Fruit fly (Drosophila melanogaster) whole organism, embryonic: Measurements from ENCODE around the gene CG31717.

Source experiments
- Asciz ChIP-seq: fragments of 200-800 bp; sonication (Bioruptor generic); optimal IDR thresholded peaks from 2 replicates; lab custom pipeline; 2017; ENCODE audit warnings: missing biosample characterization, mild to moderate bottlenecking, missing genetic modification characterization, missing genetic modification reagents
- Awh ChIP-seq: fragments of 200-800 bp; sonication (Bioruptor generic); IDR thresholded peaks from 2 replicates; pipeline ENCODE4, ENCODE4 v1.3.6; 2022; ENCODE audit warnings: missing biosample characterization, missing genetic modification characterization
- Bdp1 ChIP-seq: fragments of 200-800 bp; sonication (Bioruptor generic); optimal IDR thresholded peaks from 3 replicates; lab custom pipeline; 2016; ENCODE audit warnings: missing biosample characterization, missing genetic modification characterization
- BtbVII ChIP-seq: fragments of 200-800 bp; sonication (Bioruptor generic); optimal IDR thresholded peaks from 3 replicates; lab custom pipeline; 2017; ENCODE audit warnings: missing biosample characterization, mild to moderate bottlenecking, missing genetic modification characterization
- CG10147 ChIP-seq: fragments of 200-800 bp; sonication (Bioruptor generic); optimal IDR thresholded peaks from 2 replicates; lab custom pipeline; 2019; ENCODE audit warnings: missing biosample characterization, mild to moderate bottlenecking, missing genetic modification characterization, moderate library complexity
- CG10321 ChIP-seq: fragments of 200-800 bp; sonication (Bioruptor generic); IDR thresholded peaks from 2 replicates; pipeline ENCODE4 v1.3.6; 2022; ENCODE audit warnings: missing biosample characterization, missing genetic modification characterization
- CG10543 ChIP-seq: fragments of 200-800 bp; sonication (Bioruptor generic); optimal IDR thresholded peaks from 3 replicates; lab custom pipeline; 2017; ENCODE audit warnings: missing biosample characterization, mild to moderate bottlenecking, missing genetic modification characterization, moderate library complexity
- CG12299 ChIP-seq: fragments of 200-800 bp; sonication (Bioruptor generic); optimal IDR thresholded peaks from 2 replicates; lab custom pipeline; 2018; ENCODE audit warnings: missing biosample characterization, mild to moderate bottlenecking, missing genetic modification characterization
- CG14965 ChIP-seq: fragments of 200-800 bp; sonication (Bioruptor generic); optimal IDR thresholded peaks from 2 replicates; lab custom pipeline; 2016; ENCODE audit warnings: missing biosample characterization, missing genetic modification characterization, borderline replicate concordance
- CG15601 ChIP-seq: fragments of 200-800 bp; sonication (Bioruptor generic); optimal IDR thresholded peaks from 3 replicates; lab custom pipeline; 2019; ENCODE audit warnings: missing biosample characterization, mild to moderate bottlenecking, missing genetic modification characterization, moderate library complexity
- CG16779 ChIP-seq: fragments of 200-800 bp; sonication (Bioruptor generic); IDR thresholded peaks from 2 replicates; pipeline ENCODE4 v1.3.6; 2022; ENCODE audit warnings: missing biosample characterization, missing genetic modification characterization
- CG2199 ChIP-seq: fragments of 200-800 bp; sonication (Bioruptor generic); IDR thresholded peaks from 3 replicates; pipeline ENCODE4 v1.3.6; 2022; ENCODE audit warnings: missing biosample characterization, missing genetic modification characterization
- CG2875 ChIP-seq: fragments of 200-800 bp; sonication (Bioruptor generic); optimal IDR thresholded peaks from 2 replicates; lab custom pipeline; 2017; ENCODE audit warnings: missing biosample characterization, mild to moderate bottlenecking, missing genetic modification characterization, missing genetic modification reagents
- CG31224 ChIP-seq: fragments of 200-800 bp; sonication (Bioruptor generic); IDR thresholded peaks from 2 replicates; pipeline ENCODE4 v1.3.6; 2022; ENCODE audit warnings: missing biosample characterization, missing genetic modification characterization
- CG33557 ChIP-seq: fragments of 200-800 bp; sonication (Bioruptor generic); optimal IDR thresholded peaks from 2 replicates; lab custom pipeline; 2019; ENCODE audit warnings: missing biosample characterization, mild to moderate bottlenecking, missing genetic modification characterization, moderate library complexity
- CG3726 ChIP-seq: fragments of 200-800 bp; sonication (Bioruptor generic); IDR thresholded peaks from 3 replicates; pipeline ENCODE4, ENCODE4 v1.3.6; 2022; ENCODE audit warnings: missing biosample characterization, missing genetic modification characterization
- CG4820 ChIP-seq: fragments of 200-800 bp; sonication (Bioruptor generic); optimal IDR thresholded peaks from 3 replicates; lab custom pipeline; 2016; ENCODE audit warnings: missing biosample characterization, missing genetic modification characterization
- CG7271 ChIP-seq: fragments of 200-800 bp; sonication (Bioruptor generic); optimal IDR thresholded peaks from 2 replicates; lab custom pipeline; 2018; ENCODE audit warnings: missing biosample characterization, mild to moderate bottlenecking, missing genetic modification characterization, moderate library complexity
- CG7839 ChIP-seq: fragments of 200-800 bp; sonication (Bioruptor generic); optimal IDR thresholded peaks from 3 replicates; lab custom pipeline; 2018; ENCODE audit warnings: missing biosample characterization, mild to moderate bottlenecking, missing genetic modification characterization, moderate library complexity
- CG8290 ChIP-seq, 3 experiments: fragments of 200-800 bp; sonication (Bioruptor generic); optimal IDR thresholded peaks; 2 replicates each; lab custom pipeline; 2016 to 2019; ENCODE audit warnings: missing biosample characterization in 3 of 3, missing genetic modification characterization in 3 of 3, mild to moderate bottlenecking in 2 of 3, moderate library complexity in 1 of 3
- CG8765 ChIP-seq: fragments of 200-800 bp; sonication (Bioruptor generic); IDR thresholded peaks from 2 replicates; pipeline ENCODE4 v1.3.6; 2022; ENCODE audit warnings: missing biosample characterization, missing genetic modification characterization
- CG9437 ChIP-seq: fragments of 200-800 bp; sonication (Bioruptor generic); optimal IDR thresholded peaks from 2 replicates; lab custom pipeline; 2018; ENCODE audit warnings: missing biosample characterization, mild to moderate bottlenecking, missing genetic modification characterization
- CG9797 ChIP-seq: fragments of 200-800 bp; sonication (Bioruptor generic); optimal IDR thresholded peaks from 3 replicates; lab custom pipeline; 2018; ENCODE audit warnings: missing biosample characterization, mild to moderate bottlenecking, missing genetic modification characterization
- Camta ChIP-seq: fragments of 200-800 bp; sonication (Bioruptor generic); optimal IDR thresholded peaks from 2 replicates; lab custom pipeline; 2016; ENCODE audit warnings: missing biosample characterization, missing genetic modification characterization
- CkIIα-i1 ChIP-seq: fragments of 200-800 bp; sonication (Bioruptor generic); IDR thresholded peaks from 2 replicates; pipeline ENCODE4 v1.3.6; 2022; ENCODE audit warnings: missing biosample characterization, missing genetic modification characterization
- Dbx ChIP-seq: fragments of 200-800 bp; sonication (Bioruptor generic); IDR thresholded peaks from 3 replicates; pipeline ENCODE4 v1.3.6; 2022; ENCODE audit warnings: missing biosample characterization, missing genetic modification characterization
- Dip2 ChIP-seq: fragments of 200-800 bp; sonication (Bioruptor generic); IDR thresholded peaks from 2 replicates; pipeline ENCODE4 v1.3.6; 2022; ENCODE audit warnings: missing biosample characterization, missing genetic modification characterization
- Doc3 ChIP-seq: fragments of 200-800 bp; sonication (Bioruptor generic); IDR thresholded peaks from 3 replicates; pipeline ENCODE4 v1.3.6; 2022; ENCODE audit warnings: missing biosample characterization, missing genetic modification characterization; ENCODE audit not compliant: partially characterized antibody
- Ets65A ChIP-seq: fragments of 200-800 bp; sonication (Bioruptor generic); peaks from one replicate; lab custom pipeline; 2016; ENCODE audit warnings: missing biosample characterization, missing genetic modification characterization
- Gsc ChIP-seq: fragments of 200-800 bp; sonication (Bioruptor generic); IDR thresholded peaks from 2 replicates; pipeline ENCODE4 v1.3.6; 2022; ENCODE audit warnings: missing biosample characterization, missing genetic modification characterization
- Hr39 ChIP-seq: fragments of >200 bp; optimal IDR thresholded peaks from 2 replicates; lab custom pipeline; 2017
- Lpt ChIP-seq: fragments of >200 bp; optimal IDR thresholded peaks from 2 replicates; lab custom pipeline; 2018; ENCODE audit warnings: missing biosample characterization, missing genetic modification characterization
- Meics ChIP-seq: fragments of 200-800 bp; sonication (Bioruptor generic); optimal IDR thresholded peaks from 2 replicates; lab custom pipeline; 2017; ENCODE audit warnings: missing biosample characterization, mild to moderate bottlenecking, missing genetic modification characterization
- Opbp ChIP-seq: fragments of 200-800 bp; sonication (Bioruptor generic); IDR thresholded peaks from 3 replicates; pipeline ENCODE4 v1.3.6; 2022; ENCODE audit warnings: missing biosample characterization, missing genetic modification characterization; ENCODE audit not compliant: partially characterized antibody
- Optix ChIP-seq: fragments of 200-800 bp; sonication (Bioruptor generic); IDR thresholded peaks from 3 replicates; pipeline ENCODE4 v1.3.6; 2022; ENCODE audit warnings: missing biosample characterization, missing genetic modification characterization
- PHDP ChIP-seq: fragments of 200-800 bp; sonication (Bioruptor generic); optimal IDR thresholded peaks from 3 replicates; lab custom pipeline; 2018; ENCODE audit warnings: missing biosample characterization, mild to moderate bottlenecking, missing genetic modification characterization, moderate library complexity
- Ssrp ChIP-seq: fragments of 200-800 bp; sonication (Bioruptor generic); optimal IDR thresholded peaks from 2 replicates; lab custom pipeline; 2018; ENCODE audit warnings: missing biosample characterization, mild to moderate bottlenecking, missing genetic modification characterization, moderate library complexity
- Taf1 ChIP-seq: fragments of 200-800 bp; sonication (Bioruptor generic); IDR thresholded peaks from 2 replicates; pipeline ENCODE4 v1.3.6; 2022; ENCODE audit warnings: missing biosample characterization, missing genetic modification characterization
- Xrp1 ChIP-seq: fragments of 200-800 bp; sonication (Bioruptor generic); IDR thresholded peaks from 2 replicates; pipeline ENCODE4 v1.3.6; 2022; ENCODE audit warnings: missing biosample characterization, missing genetic modification characterization
- amos ChIP-seq: fragments of 200-800 bp; sonication (Bioruptor generic); IDR thresholded peaks from 2 replicates; pipeline ENCODE4 v1.3.6; 2022; ENCODE audit warnings: missing biosample characterization, missing genetic modification characterization; ENCODE audit not compliant: partially characterized antibody
- ap ChIP-seq: fragments of 200-800 bp; sonication (Bioruptor generic); IDR thresholded peaks from 2 replicates; pipeline ENCODE4 v1.3.6; 2022; ENCODE audit warnings: missing biosample characterization, missing genetic modification characterization
- bigmax ChIP-seq: fragments of 200-800 bp; sonication (Bioruptor generic); optimal IDR thresholded peaks from 2 replicates; lab custom pipeline; 2018; ENCODE audit warnings: missing biosample characterization, mild to moderate bottlenecking, missing genetic modification characterization
- esg ChIP-seq: fragments of 200-800 bp; sonication (Bioruptor generic); conservative IDR thresholded peaks from 2 replicates; pipeline ENCODE4 v1.3.6; 2022; ENCODE audit warnings: missing biosample characterization, missing genetic modification characterization
- eyg ChIP-seq: fragments of 200-800 bp; sonication (Bioruptor generic); optimal IDR thresholded peaks from 3 replicates; lab custom pipeline; 2016; ENCODE audit warnings: missing biosample characterization, missing genetic modification characterization
- gsb-n ChIP-seq: fragments of 200-800 bp; sonication (Bioruptor generic); optimal IDR thresholded peaks from 3 replicates; lab custom pipeline; 2018; ENCODE audit warnings: missing biosample characterization, mild to moderate bottlenecking, missing genetic modification characterization
- jing ChIP-seq: fragments of 200-800 bp; sonication (Bioruptor generic); optimal IDR thresholded peaks from 2 replicates; lab custom pipeline; 2018; ENCODE audit warnings: missing biosample characterization, mild to moderate bottlenecking, missing genetic modification characterization
- klu ChIP-seq: fragments of 200-800 bp; sonication (Bioruptor generic); IDR thresholded peaks from 2 replicates; pipeline ENCODE4 v1.3.6; 2022; ENCODE audit warnings: missing biosample characterization, missing genetic modification characterization
- scrt ChIP-seq: fragments of 200-800 bp; sonication (Bioruptor generic); optimal IDR thresholded peaks from 2 replicates; lab custom pipeline; 2018; ENCODE audit warnings: missing biosample characterization, mild to moderate bottlenecking, missing genetic modification characterization, moderate library complexity
- tin ChIP-seq: fragments of 200-800 bp; sonication (Bioruptor generic); optimal IDR thresholded peaks from 3 replicates; lab custom pipeline; 2016; ENCODE audit warnings: missing biosample characterization, missing genetic modification characterization
- unc-4 ChIP-seq: fragments of 200-800 bp; sonication (Bioruptor generic); IDR thresholded peaks from 2 replicates; pipeline ENCODE4 v1.3.6; 2022; ENCODE audit warnings: missing biosample characterization, missing genetic modification characterization; ENCODE audit not compliant: partially characterized antibody
- zf30C ChIP-seq: fragments of 200-800 bp; sonication (Bioruptor generic); optimal IDR thresholded peaks from 3 replicates; lab custom pipeline; 2018; ENCODE audit warnings: missing biosample characterization, mild to moderate bottlenecking, missing genetic modification characterization

Gene CG31717

dm6 chr2L:10249655-10250202, 808 bp upstream of the CG31717 start (continued):
- TF ChIP-seq CG31224 (GFP tag; lab: Robert Waterston, UW) (no peak), Awh (GFP tag; lab: Robert Waterston, UW) (no peak; the same call in 1 of the 2 replicates), ap (no peak), unc-4 (GFP tag; lab: Robert Waterston, UW) (no peak), CG8290 (GFP tag; optimal IDR thresholded peaks at IDR 0.05; lab: Kevin White, UChicago) (peak; percentile 15), CG8290 (tag; optimal IDR thresholded peaks at IDR 0.05; lab: Kevin White, UChicago) (peak in 1 of 2 experiments; percentile 73), Meics (no peak), Camta (GFP tag; lab: Kevin White, UChicago) (no peak), Asciz (peak; percentile 1), Hr39 (lab: Kevin White, UChicago) (no peak), CG15601 (no peak), amos (no peak), Taf1 (GFP tag; lab: Robert Waterston, UW) (no peak), zf30C (GFP tag; lab: Kevin White, UChicago) (no peak), Bdp1 (GFP tag; lab: Kevin White, UChicago) (no peak), CG12299 (tag; lab: Kevin White, UChicago) (peak; percentile 55), CG14965 (GFP tag; lab: Kevin White, UChicago) (no peak), klu (GFP tag; lab: Robert Waterston, UW) (no peak), CG7271 (tag; lab: Kevin White, UChicago) (no peak), gsb-n (tag; lab: Kevin White, UChicago) (no peak), CG7839 (tag; lab: Kevin White, UChicago) (no peak), CG33557 (GFP tag; lab: Kevin White, UChicago) (peak; percentile 87), bigmax (GFP tag; lab: Kevin White, UChicago) (no peak), CG4820 (GFP tag; lab: Kevin White, UChicago) (no peak), scrt (GFP tag; lab: Kevin White, UChicago) (no peak), eyg (no peak), Ets65A (GFP tag; lab: Kevin White, UChicago) (no peak), CG16779 (GFP tag; lab: Robert Waterston, UW) (no peak), CG3726 (GFP tag; lab: Robert Waterston, UW) (no peak), PHDP (tag; lab: Kevin White, UChicago) (no peak), CG2199 (GFP tag; lab: Robert Waterston, UW) (peak; percentile 51; the same call in 1 of the 3 replicates), Dbx (no peak), Xrp1 (GFP tag; lab: Robert Waterston, UW) (peak; percentile 64), CG10543 (GFP tag; lab: Kevin White, UChicago) (no peak), CG10321 (GFP tag; lab: Robert Waterston, UW) (no peak), Opbp (GFP tag; lab: Robert Waterston, UW) (no peak), CG8765 (no peak), Optix (GFP tag; lab: Robert Waterston, UW) (no peak), tin (no peak), esg (GFP tag; lab: Robert Waterston, UW) (no peak), CkIIα-i1 (GFP tag; lab: Robert Waterston, UW) (no peak), Ssrp (tag; lab: Kevin White, UChicago) (no peak), CG9437 (GFP tag; lab: Kevin White, UChicago) (no peak), jing (GFP tag; lab: Kevin White, UChicago) (no peak), Gsc (GFP tag; lab: Robert Waterston, UW) (no peak), CG9797 (GFP tag; lab: Kevin White, UChicago) (no peak), Doc3 (GFP tag; lab: Robert Waterston, UW) (no peak), CG10147 (GFP tag; lab: Kevin White, UChicago) (no peak), Dip2 (GFP tag; lab: Robert Waterston, UW) (no peak), Lpt (GFP tag; lab: Kevin White, UChicago) (no peak), CG2875 (GFP tag; lab: Kevin White, UChicago) (peak; percentile 27), BtbVII (GFP tag; lab: Kevin White, UChicago) (peak; percentile 60)
